Worm (Caenorhabditis elegans) whole organism, midembryonic: ENCODE data around the gene E02H1.6.

ENCODE experiments used
- T22C8.4 ChIP-seq: fragments of 200-800 bp; sonication (Bioruptor generic); IDR thresholded peaks from 2 replicates; pipeline ENCODE4 v1.3.6; 2022; ENCODE audit warnings: missing genetic modification characterization, missing compliant biosample characterization
- flt-1 ChIP-seq: fragments of 200-800 bp; sonication (Bioruptor generic); IDR thresholded peaks from 2 replicates; pipeline ENCODE4 v1.3.6; 2022; ENCODE audit warnings: missing genetic modification characterization, missing compliant biosample characterization
- med-1 ChIP-seq: sonication (generic microtip); optimal IDR thresholded peaks from 2 replicates; lab custom pipeline; 2017; ENCODE audit warnings: missing genetic modification characterization, mild to moderate bottlenecking, missing compliant biosample characterization, antibody characterized with exemption, missing genetic modification reagents; ENCODE audit not compliant: insufficient read depth
- tab-1 ChIP-seq: fragments of 200-800 bp; sonication (Bioruptor generic); IDR thresholded peaks from 2 replicates; pipeline ENCODE4 v1.3.6; 2022; ENCODE audit warnings: missing genetic modification characterization, missing compliant biosample characterization

ce11 chrII:9550718-9551117, 45.8 kb upstream of the E02H1.6 start, which contains the start of gene sra-6:
- no peak for TF ChIP-seq T22C8.4 (GFP tag; lab: Robert Waterston, UW)
- TF ChIP-seq med-1 (GFP tag; lab: Kevin White, UChicago) = no peak
- TF ChIP-seq flt-1 = no peak
- TF ChIP-seq tab-1 = no peak
